Fruit fly (Drosophila melanogaster): ENCODE data around the gene CG9590.

The CG9590 gene

dm6 chr3R:15792427-15792826, 5.9 kb downstream of the CG9590 start, which contains the start of gene Acyp2 (continued):
- TF ChIP-seq CG15336 (GFP tag; IDR thresholded peaks at IDR 0.05) (no peak), ss (GFP tag; optimal IDR thresholded peaks at IDR 0.05) (no peak), CG6808 (GFP tag; optimal IDR thresholded peaks at IDR 0.05) (no peak), Blimp-1 (GFP tag; optimal IDR thresholded peaks at IDR 0.05) (no peak), fd85E (GFP tag; optimal IDR thresholded peaks at IDR 0.05) (no peak), CG8632 (GFP tag; optimal IDR thresholded peaks at IDR 0.05) (no peak), CG9139 (GFP tag; optimal IDR thresholded peaks at IDR 0.05) (no peak), Hr38 (GFP tag; optimal IDR thresholded peaks at IDR 0.05) (no peak), CG31627 (GFP tag; optimal IDR thresholded peaks at IDR 0.05) (peak; percentile 42)

- TF ChIP-seq ss (GFP tag; optimal IDR thresholded peaks at IDR 0.05), result peak in 1 of 2 experiments; percentile 49
- peak; percentile 50 for TF ChIP-seq CG3919 (GFP tag; optimal IDR thresholded peaks at IDR 0.05)
- TF ChIP-seq CG11902 (GFP tag; optimal IDR thresholded peaks at IDR 0.05), result no peak
- TF ChIP-seq Blimp-1 (GFP tag; optimal IDR thresholded peaks at IDR 0.05), result no peak
- TF ChIP-seq eg (GFP tag; IDR thresholded peaks at IDR 0.05), result peak; percentile 28; the same call in 1 of the 3 replicates
- peak; percentile 23 for TF ChIP-seq Sox102F (GFP tag; optimal IDR thresholded peaks at IDR 0.05)
- TF ChIP-seq fd59A (GFP tag; optimal IDR thresholded peaks at IDR 0.05), result no peak
- TF ChIP-seq OdsH (GFP tag; optimal IDR thresholded peaks at IDR 0.05), result peak; percentile 42
- TF ChIP-seq CG9139 (GFP tag; optimal IDR thresholded peaks at IDR 0.05), result no peak
- peak; percentile 27 for TF ChIP-seq Smox (GFP tag; optimal IDR thresholded peaks at IDR 0.05)
- no peak for TF ChIP-seq CG34406 (GFP tag; optimal IDR thresholded peaks at IDR 0.05)
- peak; percentile 15 for TF ChIP-seq lz (GFP tag; optimal IDR thresholded peaks at IDR 0.05)
- TF ChIP-seq CG16779 (tag; optimal IDR thresholded peaks at IDR 0.05), result peak; percentile 29
- TF ChIP-seq CG11294 (GFP tag; IDR thresholded peaks at IDR 0.05), result no peak
- TF ChIP-seq Sox14 (GFP tag; optimal IDR thresholded peaks at IDR 0.05), result peak; percentile 60
- no peak for TF ChIP-seq CG4318 (GFP tag; optimal IDR thresholded peaks at IDR 0.05)
- TF ChIP-seq CG6276 (GFP tag; optimal IDR thresholded peaks at IDR 0.05), result no peak
- no peak for TF ChIP-seq CG10669 (GFP tag; optimal IDR thresholded peaks at IDR 0.05)
- peak; percentile 43 for TF ChIP-seq CG6808 (GFP tag; optimal IDR thresholded peaks at IDR 0.05)
- no peak for TF ChIP-seq topi (GFP tag; optimal IDR thresholded peaks at IDR 0.05)
- TF ChIP-seq acj6 (GFP tag; optimal IDR thresholded peaks at IDR 0.05), result peak; percentile 46
- TF ChIP-seq Eip78C (GFP tag), result peak; percentile 74
- peak; percentile 24 for TF ChIP-seq cyc (GFP tag; optimal IDR thresholded peaks at IDR 0.05)
- TF ChIP-seq Hr39 (GFP tag; optimal IDR thresholded peaks at IDR 0.05), result no peak
- peak in 1 of 2 experiments; percentile 41 for TF ChIP-seq salr (GFP tag; optimal IDR thresholded peaks at IDR 0.05)
- no peak for TF ChIP-seq fkh (GFP tag; optimal IDR thresholded peaks at IDR 0.05)
- TF ChIP-seq Ets96B (tag; optimal IDR thresholded peaks at IDR 0.05), result no peak
- TF ChIP-seq CG6163 (GFP tag; IDR thresholded peaks at IDR 0.05), result peak; percentile 51; the same call in 1 of the 3 replicates
- TF ChIP-seq CG10631 (GFP tag; optimal IDR thresholded peaks at IDR 0.05), result no peak
- no peak for TF ChIP-seq net (GFP tag; optimal IDR thresholded peaks at IDR 0.05)
- TF ChIP-seq vri (GFP tag; optimal IDR thresholded peaks at IDR 0.05), result peak; percentile 31
- TF ChIP-seq pdm3 (GFP tag; optimal IDR thresholded peaks at IDR 0.05), result peak; percentile 45
- peak; percentile 43 for TF ChIP-seq CG3032 (tag; optimal IDR thresholded peaks at IDR 0.05)
- no peak for TF ChIP-seq Gug (GFP tag; IDR thresholded peaks at IDR 0.05)
- TF ChIP-seq CG31627 (GFP tag; optimal IDR thresholded peaks at IDR 0.05), result peak; percentile 9
- peak; percentile 20 for TF ChIP-seq esn (GFP tag; optimal IDR thresholded peaks at IDR 0.05)
- 0 out of 2 replicates have a peak, but pooled peaks have one; percentile 14 for TF ChIP-seq CG15336 (GFP tag; IDR thresholded peaks at IDR 0.05)
- TF ChIP-seq svp (GFP tag), result peak; percentile 60
- no peak for TF ChIP-seq Sox15 (GFP tag; optimal IDR thresholded peaks at IDR 0.05)
- TF ChIP-seq Hr4 (GFP tag; optimal IDR thresholded peaks at IDR 0.05), result no peak
- TF ChIP-seq Lpt (GFP tag; optimal IDR thresholded peaks at IDR 0.05), result no peak
- TF ChIP-seq spab (GFP tag; optimal IDR thresholded peaks at IDR 0.05), result peak; percentile 3
- 0 out of 3 replicates have a peak, but pooled peaks have one; percentile 30 for TF ChIP-seq CG8119 (GFP tag; IDR thresholded peaks at IDR 0.05)
- TF ChIP-seq CG7368 (GFP tag; optimal IDR thresholded peaks at IDR 0.05), result no peak
- no peak for TF ChIP-seq CG8632 (GFP tag; optimal IDR thresholded peaks at IDR 0.05)
- no peak for TF ChIP-seq CG32006 (GFP tag; optimal IDR thresholded peaks at IDR 0.05)
- peak; percentile 48 for TF ChIP-seq dsx (GFP tag; optimal IDR thresholded peaks at IDR 0.05; ENCODE audit: poor library complexity, severe bottlenecking)
These were observed 6.9 kb downstream of the CG9590 start, which contains the start of gene nsl1 for dm6 chr3R:15793372-15793802. Gene nsl1, plus strand, starts transcription at chr3R:15793782.

Measured in whole organism, prepupa.